Fruit fly (Drosophila melanogaster) whole organism, adult: ENCODE results near the gene CG15429.

Source experiments
- CG11617 ChIP-seq: fragments of 200-800 bp; sonication (Bioruptor generic); optimal IDR thresholded peaks from 2 replicates; lab custom pipeline; 2017; ENCODE audit warnings: mild to moderate bottlenecking, missing biosample characterization, missing genetic modification reagents, missing genetic modification characterization
- CG12768 ChIP-seq: fragments of 200-800 bp; sonication (Bioruptor generic); optimal IDR thresholded peaks from 2 replicates; lab custom pipeline; 2017; ENCODE audit warnings: missing biosample characterization, missing genetic modification characterization, mild to moderate bottlenecking, moderate library complexity, missing genetic modification reagents
- CG14711 ChIP-seq: fragments of 200-800 bp; sonication (Bioruptor generic); optimal IDR thresholded peaks from 2 replicates; lab custom pipeline; 2018; ENCODE audit warnings: missing biosample characterization, mild to moderate bottlenecking, missing genetic modification characterization, moderate library complexity
- CG1620 ChIP-seq: fragments of 200-800 bp; sonication (Bioruptor generic); optimal IDR thresholded peaks from 2 replicates; lab custom pipeline; 2016; ENCODE audit warnings: missing biosample characterization, missing genetic modification characterization
- CG33017 ChIP-seq: fragments of 200-800 bp; sonication (Bioruptor generic); optimal IDR thresholded peaks from 2 replicates; lab custom pipeline; 2018; ENCODE audit warnings: missing biosample characterization, mild to moderate bottlenecking, missing genetic modification characterization, moderate library complexity
- CG5204 ChIP-seq: fragments of 200-800 bp; sonication (Bioruptor generic); optimal IDR thresholded peaks from 2 replicates; lab custom pipeline; 2016; ENCODE audit warnings: missing biosample characterization, missing genetic modification characterization
- CG7045 ChIP-seq: fragments of 200-800 bp; sonication (Bioruptor generic); optimal IDR thresholded peaks from 2 replicates; lab custom pipeline; 2017; ENCODE audit warnings: missing biosample characterization, mild to moderate bottlenecking, missing genetic modification characterization
- CG7101 ChIP-seq: fragments of 200-800 bp; sonication (Bioruptor generic); optimal IDR thresholded peaks from 2 replicates; lab custom pipeline; 2018; ENCODE audit warnings: missing biosample characterization, mild to moderate bottlenecking, missing genetic modification characterization, moderate library complexity
- Clk ChIP-seq: fragments of 200-800 bp; sonication (Bioruptor generic); optimal IDR thresholded peaks from 2 replicates; lab custom pipeline; 2017; ENCODE audit warnings: missing biosample characterization, missing genetic modification characterization
- Crg-1 ChIP-seq: fragments of 200-800 bp; sonication (Bioruptor generic); optimal IDR thresholded peaks from 2 replicates; lab custom pipeline; 2016; ENCODE audit warnings: missing biosample characterization, missing genetic modification characterization
- Hr96 ChIP-seq: fragments of 200-800 bp; sonication (Bioruptor generic); optimal IDR thresholded peaks from 2 replicates; lab custom pipeline; 2016; ENCODE audit warnings: missing biosample characterization, missing genetic modification characterization
- Mnt ChIP-seq: fragments of 200-800 bp; sonication (Bioruptor generic); optimal IDR thresholded peaks from 2 replicates; lab custom pipeline; 2016; ENCODE audit warnings: missing biosample characterization, mild to moderate bottlenecking, missing genetic modification characterization
- bab1 ChIP-seq: fragments of 200-800 bp; sonication (Bioruptor generic); optimal IDR thresholded peaks from 3 replicates; lab custom pipeline; 2019; ENCODE audit warnings: missing biosample characterization, mild to moderate bottlenecking, missing genetic modification characterization, moderate library complexity
- cic ChIP-seq: fragments of 200-800 bp; sonication (Bioruptor generic); optimal IDR thresholded peaks from 2 replicates; lab custom pipeline; 2017; ENCODE audit warnings: missing biosample characterization, mild to moderate bottlenecking, missing genetic modification characterization, moderate library complexity
- cnc ChIP-seq, 2 experiments: fragments of >200 bp; optimal IDR thresholded peaks; 2 replicates each; lab custom pipeline; 2017
- kay ChIP-seq: fragments of 200-800 bp; sonication (Bioruptor generic); peaks from one replicate; lab custom pipeline; 2016; ENCODE audit warnings: missing biosample characterization, missing genetic modification characterization, borderline replicate concordance
- ovo ChIP-seq: fragments of 200-800 bp; sonication (Bioruptor generic); optimal IDR thresholded peaks from 2 replicates; lab custom pipeline; 2016; ENCODE audit warnings: missing biosample characterization, missing genetic modification characterization
- pad ChIP-seq: fragments of 200-800 bp; sonication (Bioruptor generic); optimal IDR thresholded peaks from 3 replicates; lab custom pipeline; 2017; ENCODE audit warnings: missing biosample characterization, missing genetic modification characterization, mild to moderate bottlenecking, moderate library complexity, missing genetic modification reagents
- tj ChIP-seq: fragments of 200-800 bp; sonication (Bioruptor generic); optimal IDR thresholded peaks from 3 replicates; lab custom pipeline; 2017; ENCODE audit warnings: missing biosample characterization, mild to moderate bottlenecking, missing genetic modification characterization, moderate library complexity
- toe ChIP-seq: fragments of 200-800 bp; sonication (Bioruptor generic); optimal IDR thresholded peaks from 2 replicates; lab custom pipeline; 2016; ENCODE audit warnings: missing biosample characterization, missing genetic modification characterization

CG15429 gene

DNA sequence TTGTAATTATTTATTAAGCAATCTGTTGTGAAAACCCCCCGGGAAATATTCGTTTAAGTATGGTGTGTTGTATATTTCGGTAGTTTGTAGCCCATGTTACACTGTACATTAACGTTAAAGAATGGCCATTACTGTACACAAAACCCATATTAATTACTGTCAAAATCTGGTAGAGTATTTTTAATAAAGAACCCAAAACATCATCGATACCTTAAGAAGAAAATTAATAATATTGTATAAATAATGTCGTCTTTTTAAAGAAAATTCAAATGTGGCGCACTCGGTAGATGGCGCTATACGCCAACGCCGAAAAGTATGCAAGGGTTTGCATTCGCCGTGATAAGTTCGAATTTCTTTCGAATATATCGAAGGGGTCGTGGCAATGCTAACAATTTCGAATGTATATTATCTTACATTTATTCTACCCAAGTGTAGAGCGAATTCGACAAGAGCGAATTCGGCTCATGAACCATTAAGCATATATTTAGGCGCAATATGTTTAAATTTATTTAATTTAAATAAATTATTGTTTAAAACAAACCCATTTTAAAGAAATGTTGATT is 7.1 kb upstream of the CG15429 start:
- TF ChIP-seq Mnt (no peak), Crg-1 (GFP tag; lab: Kevin White, UChicago) (no peak), bab1 (GFP tag; lab: Kevin White, UChicago) (peak; percentile 52), cic (no peak), CG7101 (peak; percentile 2), CG12768 (GFP tag; lab: Kevin White, UChicago) (no peak), toe (GFP tag; lab: Kevin White, UChicago) (no peak), pad (GFP tag; lab: Kevin White, UChicago) (peak; percentile 8), kay (no peak), CG33017 (tag; lab: Kevin White, UChicago) (no peak)

DNA sequence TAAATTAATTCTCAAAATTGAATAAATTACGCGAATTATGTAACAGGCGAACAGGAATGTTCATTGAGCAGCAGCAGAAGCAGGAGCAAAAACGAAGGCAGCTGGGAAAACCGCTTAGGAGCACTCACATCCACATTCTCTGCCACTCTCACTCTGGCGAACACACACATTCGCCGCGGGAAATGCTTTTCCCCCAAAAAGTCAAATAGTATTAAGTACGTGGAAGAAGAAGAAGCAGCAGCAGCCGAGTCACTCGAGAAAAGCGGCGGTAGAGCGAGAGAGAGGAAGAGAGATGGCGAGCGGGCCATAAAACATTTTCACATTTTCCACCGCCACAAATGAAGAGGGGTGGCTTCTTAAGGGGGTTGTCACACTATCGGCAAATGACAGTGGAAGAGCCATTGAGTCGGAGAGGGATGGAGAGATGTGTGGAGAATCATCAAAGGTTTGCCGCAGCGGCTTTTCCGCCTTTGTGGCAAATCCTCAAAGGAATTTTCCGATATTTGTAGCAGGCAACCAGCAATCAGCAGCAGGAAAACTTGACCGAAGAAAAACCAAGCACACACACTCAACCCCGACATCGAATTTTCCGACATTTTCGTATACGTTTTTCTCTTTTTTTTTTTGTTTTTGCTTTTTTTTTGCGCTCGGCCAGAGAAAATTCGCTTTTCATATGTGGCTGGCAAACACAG is 6.0 kb upstream of the CG15429 start:
- no peak for TF ChIP-seq kay
- TF ChIP-seq Clk (GFP tag; lab: Kevin White, UChicago), result no peak
- TF ChIP-seq pad (GFP tag; lab: Kevin White, UChicago), result peak; percentile 14
- TF ChIP-seq Hr96, result peak; percentile 9

DNA sequence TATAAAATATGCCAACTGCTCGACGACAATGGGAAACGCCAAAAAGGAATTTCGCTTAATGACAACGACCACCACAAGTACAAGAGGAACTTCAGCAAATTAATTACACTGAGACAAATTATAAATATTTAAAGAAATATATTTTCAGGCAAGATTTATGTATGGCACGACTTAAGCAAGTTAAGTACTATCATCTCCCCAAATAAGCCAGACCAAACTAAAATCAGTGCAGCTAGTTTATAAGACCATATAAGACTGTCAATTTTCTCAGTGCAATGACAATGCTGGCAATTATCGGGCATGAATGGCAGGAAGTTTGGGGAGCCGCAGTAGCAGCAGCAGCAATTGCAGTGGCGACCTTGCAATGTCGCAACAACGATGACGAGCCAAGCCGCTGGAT is 4.2 kb upstream of the CG15429 start:
- TF ChIP-seq Hr96 (no peak), cnc (optimal IDR thresholded peaks at IDR 0.05; lab: Kevin White, UChicago) (no peak), ovo (GFP tag; lab: Kevin White, UChicago) (no peak), tj (GFP tag; lab: Kevin White, UChicago) (no peak), CG14711 (tag; lab: Kevin White, UChicago) (no peak), cic (no peak), CG7045 (GFP tag; lab: Kevin White, UChicago) (no peak), CG1620 (GFP tag; lab: Kevin White, UChicago) (no peak), CG11617 (GFP tag; lab: Kevin White, UChicago) (no peak), Mnt (no peak), CG12768 (GFP tag; lab: Kevin White, UChicago) (no peak)

DNA sequence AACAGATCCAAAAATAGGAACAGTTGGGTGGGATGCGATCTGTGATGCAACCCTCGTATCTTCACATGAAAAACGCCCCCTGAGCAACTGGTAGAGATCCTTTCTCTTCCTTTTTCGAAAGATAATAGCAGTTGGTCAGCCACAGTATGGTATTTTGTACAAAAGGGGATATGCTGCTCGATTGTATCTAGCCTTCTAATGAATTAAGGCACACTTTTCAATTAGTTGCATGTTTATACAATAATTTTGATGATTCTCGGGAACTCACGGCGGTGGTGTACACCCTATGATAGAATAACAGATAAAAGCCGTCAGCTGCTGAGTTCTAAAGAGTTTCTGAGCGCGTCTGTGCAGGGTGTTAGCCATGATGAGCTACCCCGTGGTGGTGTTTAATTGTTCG is 3.1 kb upstream of the CG15429 start:
- TF ChIP-seq CG33017 (tag; lab: Kevin White, UChicago), result no peak
- no peak for TF ChIP-seq kay
- TF ChIP-seq pad (GFP tag; lab: Kevin White, UChicago), result no peak
- no peak for TF ChIP-seq Hr96
- TF ChIP-seq cnc (optimal IDR thresholded peaks at IDR 0.05; lab: Kevin White, UChicago), result no peak
- TF ChIP-seq CG1620 (GFP tag; lab: Kevin White, UChicago), result no peak
- TF ChIP-seq CG7045 (GFP tag; lab: Kevin White, UChicago), result no peak
- TF ChIP-seq Mnt, result no peak
- TF ChIP-seq CG12768 (GFP tag; lab: Kevin White, UChicago), result no peak
- no peak for TF ChIP-seq CG7101
- no peak for TF ChIP-seq toe (GFP tag; lab: Kevin White, UChicago)
- TF ChIP-seq Crg-1 (GFP tag; lab: Kevin White, UChicago), result no peak
- no peak for TF ChIP-seq CG11617 (GFP tag; lab: Kevin White, UChicago)
- TF ChIP-seq bab1 (GFP tag; lab: Kevin White, UChicago), result no peak
- TF ChIP-seq CG5204 (GFP tag; lab: Kevin White, UChicago), result no peak
- no peak for TF ChIP-seq ovo (GFP tag; lab: Kevin White, UChicago)
- no peak for TF ChIP-seq tj (GFP tag; lab: Kevin White, UChicago)

DNA sequence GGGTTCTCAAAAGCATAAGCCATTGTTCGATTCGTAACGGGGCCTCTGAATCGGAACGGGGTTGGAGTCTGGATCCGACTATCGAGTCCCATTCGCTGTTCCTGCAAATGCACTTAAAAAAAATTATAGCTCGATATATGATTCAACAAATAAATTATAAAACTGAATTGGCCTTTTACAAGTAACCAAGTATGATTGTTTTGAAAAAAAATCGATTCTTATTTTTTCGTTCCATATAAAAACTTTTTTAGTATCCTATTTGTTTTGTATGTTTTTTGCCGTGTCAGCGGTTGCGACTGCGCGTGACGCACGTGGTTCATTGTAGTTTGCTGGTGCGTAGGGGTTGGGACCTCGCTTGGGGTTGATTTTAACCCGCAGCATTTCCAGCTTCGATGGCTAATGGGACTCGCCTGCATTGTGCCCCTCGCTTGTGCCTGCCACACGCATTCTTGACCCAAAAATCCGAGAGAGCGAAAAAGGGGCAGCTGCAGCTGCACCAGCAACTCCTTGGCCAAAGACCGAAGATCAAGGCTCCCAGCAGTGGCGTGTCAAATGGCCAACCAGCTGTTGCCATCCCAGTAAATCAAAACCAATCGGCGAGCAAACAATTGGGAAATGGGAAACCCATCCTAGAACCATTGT is 2.0 kb upstream of the CG15429 start:
- TF ChIP-seq ovo (GFP tag; lab: Kevin White, UChicago) (no peak), cnc (optimal IDR thresholded peaks at IDR 0.05; lab: Kevin White, UChicago) (no peak), CG33017 (tag; lab: Kevin White, UChicago) (no peak), toe (GFP tag; lab: Kevin White, UChicago) (no peak), CG5204 (GFP tag; lab: Kevin White, UChicago) (no peak), CG12768 (GFP tag; lab: Kevin White, UChicago) (no peak), Crg-1 (GFP tag; lab: Kevin White, UChicago) (no peak), Mnt (no peak), tj (GFP tag; lab: Kevin White, UChicago) (no peak)

DNA sequence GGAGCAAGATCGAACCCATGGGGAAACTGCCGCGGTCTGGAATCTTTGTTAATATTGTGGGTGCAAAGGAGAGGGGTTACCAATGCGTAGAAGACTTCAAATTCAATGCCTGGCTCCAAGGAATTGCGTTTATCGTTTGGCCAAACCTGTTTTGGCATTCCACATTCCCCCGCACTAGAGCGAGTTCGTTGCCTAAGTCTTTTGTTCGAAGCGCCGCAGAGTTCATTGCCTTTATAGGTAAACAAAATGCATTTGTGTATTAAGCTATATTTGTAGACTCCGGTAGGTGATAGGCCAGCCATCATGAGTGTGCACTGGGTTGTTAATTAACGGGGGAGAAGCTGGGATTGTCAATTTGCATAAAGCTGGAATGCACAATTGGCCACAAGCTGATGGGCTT is 2.3 kb downstream of the CG15429 start:
- TF ChIP-seq CG7101 (no peak), kay (peak; percentile 33)

DNA sequence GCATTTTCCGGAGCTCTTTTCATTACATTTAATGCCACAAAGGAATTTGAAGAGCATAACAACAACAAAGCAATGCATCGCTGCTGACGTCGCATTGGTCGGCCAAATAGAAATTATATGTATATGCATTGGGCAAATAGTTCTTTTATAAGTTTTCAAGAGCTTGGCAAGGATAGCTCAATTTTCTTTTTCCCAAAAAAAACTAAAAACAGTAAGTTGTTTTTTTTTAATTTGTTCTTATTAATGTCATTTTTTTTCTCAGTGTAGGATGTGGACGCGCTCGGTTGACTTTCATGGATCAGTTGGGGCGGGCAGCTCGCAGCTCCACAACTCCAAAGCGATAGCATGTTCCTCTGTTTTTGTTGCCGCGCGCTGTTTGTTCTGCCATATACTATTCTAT is 6.4 kb downstream of the CG15429 start:
- TF ChIP-seq Mnt (no peak), cic (no peak), CG33017 (tag; lab: Kevin White, UChicago) (no peak), toe (GFP tag; lab: Kevin White, UChicago) (no peak)
